Fruit fly (Drosophila melanogaster): ENCODE results near the gene PolrMT.

The PolrMT gene

DNA sequence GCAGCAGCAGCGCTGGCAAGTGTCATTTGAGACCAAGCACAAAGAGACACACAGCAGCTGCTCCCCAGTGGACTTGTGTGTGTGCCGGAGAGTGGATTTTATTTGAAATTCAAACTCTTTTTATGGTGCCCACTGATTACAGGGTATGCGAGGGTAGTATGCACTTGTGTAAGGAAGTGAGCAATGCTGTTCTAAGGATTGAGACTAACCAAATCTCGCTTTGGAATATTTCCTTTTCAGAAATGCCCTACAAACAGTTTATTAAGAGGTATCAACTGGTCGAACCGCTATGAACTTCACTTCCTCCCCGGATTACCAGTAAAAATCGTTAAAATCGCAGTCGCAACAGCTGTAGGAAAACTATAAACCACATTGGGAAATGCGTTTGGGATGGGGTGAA is 32.4 kb downstream of the PolrMT start (continued):
- TF ChIP-seq unpg (GFP tag; optimal IDR thresholded peaks at IDR 0.05) (peak; percentile 90), Taf1 (GFP tag; IDR thresholded peaks at IDR 0.05) (peak; percentile 45; the same call in 1 of the 2 replicates), CG14050 (GFP tag; IDR thresholded peaks at IDR 0.05) (peak; percentile 88), sqz (GFP tag; optimal IDR thresholded peaks at IDR 0.05) (peak; percentile 54), Hmx (GFP tag; optimal IDR thresholded peaks at IDR 0.05) (no peak), BEAF-32 (GFP tag; optimal IDR thresholded peaks at IDR 0.05) (no peak), Asciz (GFP tag; optimal IDR thresholded peaks at IDR 0.05) (peak; percentile 82), z (GFP tag; IDR thresholded peaks at IDR 0.05) (peak; percentile 64; the same call in 1 of the 3 replicates), scrt (GFP tag; optimal IDR thresholded peaks at IDR 0.05) (peak; percentile 56), dm (GFP tag; optimal IDR thresholded peaks at IDR 0.05) (peak; percentile 81), tup (GFP tag; optimal IDR thresholded peaks at IDR 0.05) (peak; percentile 85), Aef1 (GFP tag; IDR thresholded peaks at IDR 0.05) (peak; percentile 89), nerfin-2 (GFP tag; IDR thresholded peaks at IDR 0.05; ENCODE audit: partially characterized antibody) (no peak), CG2120 (GFP tag; optimal IDR thresholded peaks at IDR 0.05) (peak; percentile 70), Hey (tag; optimal IDR thresholded peaks at IDR 0.05) (peak; percentile 25), CG2202 (tag; optimal IDR thresholded peaks at IDR 0.05) (peak; percentile 91), HLH3B (GFP tag; IDR thresholded peaks at IDR 0.05) (peak; percentile 95), Mad (GFP tag; optimal IDR thresholded peaks at IDR 0.05) (peak; percentile 88), CG4820 (GFP tag; optimal IDR thresholded peaks at IDR 0.05) (peak; percentile 94), CG10209 (GFP tag; optimal IDR thresholded peaks at IDR 0.05) (peak; percentile 92), B-H1 (GFP tag; IDR thresholded peaks at IDR 0.05) (peak; percentile 87), Sox100B (GFP tag; optimal IDR thresholded peaks at IDR 0.05) (no peak), kay (GFP tag; optimal IDR thresholded peaks at IDR 0.05) (peak; percentile 85), CG10321 (GFP tag; IDR thresholded peaks at IDR 0.05) (peak; percentile 62; the same call in 1 of the 2 replicates), Lim3 (GFP tag; IDR thresholded peaks at IDR 0.05) (peak; percentile 87), zfh2 (GFP tag; optimal IDR thresholded peaks at IDR 0.05) (peak; percentile 40), CG10267 (tag; optimal IDR thresholded peaks at IDR 0.05) (peak; percentile 84)

- TF ChIP-seq CG7357 (GFP tag; IDR thresholded peaks at IDR 0.05) (no peak), trem (tag; optimal IDR thresholded peaks at IDR 0.05) (peak; percentile 82), CkIIα-i1 (GFP tag; IDR thresholded peaks at IDR 0.05) (no peak), NK7.1 (GFP tag; optimal IDR thresholded peaks at IDR 0.05) (peak; percentile 68), da (GFP tag; optimal IDR thresholded peaks at IDR 0.05) (no peak), Gsc (GFP tag; IDR thresholded peaks at IDR 0.05) (peak; percentile 38; the same call in 1 of the 2 replicates), gsb-n (tag; optimal IDR thresholded peaks at IDR 0.05) (peak; percentile 92), sens-2 (GFP tag; IDR thresholded peaks at IDR 0.05) (peak; percentile 51; the same call in 1 of the 2 replicates), CG11398 (GFP tag; optimal IDR thresholded peaks at IDR 0.05) (peak; percentile 62), sd (tag; optimal IDR thresholded peaks at IDR 0.05) (peak; percentile 71), CG32767 (GFP tag; IDR thresholded peaks at IDR 0.05) (peak; percentile 71), Hsf (GFP tag; optimal IDR thresholded peaks at IDR 0.05) (peak; percentile 79), Sry-β (GFP tag; optimal IDR thresholded peaks at IDR 0.05) (peak; percentile 20), CG3995 (GFP tag; optimal IDR thresholded peaks at IDR 0.05) (no peak), CG43689 (GFP tag; IDR thresholded peaks at IDR 0.05) (no peak), usp (GFP tag; optimal IDR thresholded peaks at IDR 0.05) (no peak), Med (GFP tag) (peak; percentile 89), HmgD (GFP tag; optimal IDR thresholded peaks at IDR 0.05) (no peak), sisA (GFP tag; IDR thresholded peaks at IDR 0.05) (peak; percentile 70), CG4360 (GFP tag; IDR thresholded peaks at IDR 0.05) (peak; percentile 79), CG6813 (GFP tag; optimal IDR thresholded peaks at IDR 0.05) (peak; percentile 80), CG3163 (GFP tag; optimal IDR thresholded peaks at IDR 0.05) (peak; percentile 6), CG11093 (GFP tag; IDR thresholded peaks at IDR 0.05) (peak; percentile 60; the same call in 1 of the 3 replicates), CG17359 (tag; optimal IDR thresholded peaks at IDR 0.05) (peak; percentile 86)
Observed at dm6 chr2L:1074180-1074864, 33.9 kb downstream of the PolrMT start.
